Fruit fly (Drosophila melanogaster) whole organism, embryonic: ENCODE measurements around the gene Prx1.
A peak's percentile ranks its signal among the peaks of the same experiment; 100 is the strongest.

Experiments used
- Atf-2 ChIP-seq: fragments of 200-800 bp; sonication (Bioruptor generic); optimal IDR thresholded peaks from 2 replicates; lab custom pipeline; 2016; ENCODE audit warnings: missing biosample characterization, missing genetic modification characterization
- Awh ChIP-seq: fragments of 200-800 bp; sonication (Bioruptor generic); IDR thresholded peaks from 2 replicates; pipeline ENCODE4, ENCODE4 v1.3.6; 2022; ENCODE audit warnings: missing biosample characterization, missing genetic modification characterization
- Bdp1 ChIP-seq: fragments of 200-800 bp; sonication (Bioruptor generic); optimal IDR thresholded peaks from 3 replicates; lab custom pipeline; 2016; ENCODE audit warnings: missing biosample characterization, missing genetic modification characterization
- BtbVII ChIP-seq: fragments of 200-800 bp; sonication (Bioruptor generic); optimal IDR thresholded peaks from 3 replicates; lab custom pipeline; 2017; ENCODE audit warnings: missing biosample characterization, mild to moderate bottlenecking, missing genetic modification characterization
- CG1024 ChIP-seq: fragments of 200-800 bp; sonication (Bioruptor generic); IDR thresholded peaks from 2 replicates; pipeline ENCODE4 v1.3.6; 2022; ENCODE audit warnings: missing biosample characterization, missing genetic modification characterization
- CG10654 ChIP-seq: fragments of 200-800 bp; sonication (Bioruptor generic); optimal IDR thresholded peaks from 2 replicates; lab custom pipeline; 2016; ENCODE audit warnings: missing biosample characterization, missing genetic modification characterization
- CG11456 ChIP-seq: fragments of 200-800 bp; sonication (Bioruptor generic); IDR thresholded peaks from 3 replicates; pipeline ENCODE4 v1.3.6; 2022; ENCODE audit warnings: missing biosample characterization, missing genetic modification characterization
- CG11504 ChIP-seq: fragments of 200-800 bp; sonication (Bioruptor generic); optimal IDR thresholded peaks from 3 replicates; lab custom pipeline; 2019; ENCODE audit warnings: missing biosample characterization, mild to moderate bottlenecking, missing genetic modification characterization, moderate library complexity
- CG15073 ChIP-seq: fragments of 200-800 bp; sonication (Bioruptor generic); optimal IDR thresholded peaks from 2 replicates; lab custom pipeline; 2016; ENCODE audit warnings: missing biosample characterization, missing genetic modification characterization
- CG15514 ChIP-seq: fragments of 200-800 bp; sonication (Bioruptor generic); optimal IDR thresholded peaks from 3 replicates; lab custom pipeline; 2017; ENCODE audit warnings: missing biosample characterization, missing genetic modification characterization, mild to moderate bottlenecking, moderate library complexity, missing genetic modification reagents
- CG15601 ChIP-seq: fragments of 200-800 bp; sonication (Bioruptor generic); optimal IDR thresholded peaks from 3 replicates; lab custom pipeline; 2019; ENCODE audit warnings: missing biosample characterization, mild to moderate bottlenecking, missing genetic modification characterization, moderate library complexity
- CG17568 ChIP-seq: fragments of 200-800 bp; sonication (Bioruptor generic); optimal IDR thresholded peaks from 2 replicates; lab custom pipeline; 2018; ENCODE audit warnings: missing biosample characterization, mild to moderate bottlenecking, missing genetic modification characterization, moderate library complexity
- CG17802 ChIP-seq: fragments of 200-800 bp; sonication (Bioruptor generic); optimal IDR thresholded peaks from 2 replicates; lab custom pipeline; 2018; ENCODE audit warnings: missing biosample characterization, mild to moderate bottlenecking, missing genetic modification characterization, moderate library complexity
- CG1832 ChIP-seq: fragments of 200-800 bp; sonication (Bioruptor generic); optimal IDR thresholded peaks from 2 replicates; lab custom pipeline; 2017; ENCODE audit warnings: missing biosample characterization, mild to moderate bottlenecking, missing genetic modification characterization, inconsistent platforms
- CG2678 ChIP-seq: fragments of 200-800 bp; sonication (Bioruptor generic); optimal IDR thresholded peaks from 3 replicates; lab custom pipeline; 2019; ENCODE audit warnings: missing biosample characterization, mild to moderate bottlenecking, missing genetic modification characterization, moderate library complexity
- CG4404 ChIP-seq: fragments of 200-800 bp; sonication (Bioruptor generic); IDR thresholded peaks from 2 replicates; pipeline ENCODE4 v1.3.6; 2022; ENCODE audit warnings: missing biosample characterization, missing genetic modification characterization
- CG4707 ChIP-seq: fragments of 200-800 bp; sonication (Bioruptor generic); optimal IDR thresholded peaks from 2 replicates; lab custom pipeline; 2018; ENCODE audit warnings: missing biosample characterization, mild to moderate bottlenecking, missing genetic modification characterization, moderate library complexity
- CG4854 ChIP-seq: fragments of 200-800 bp; sonication (Bioruptor generic); optimal IDR thresholded peaks from 2 replicates; lab custom pipeline; 2016; ENCODE audit warnings: missing biosample characterization, missing genetic modification characterization, inconsistent platforms
- CG6689 ChIP-seq: fragments of 200-800 bp; sonication (Bioruptor generic); IDR thresholded peaks from 2 replicates; pipeline ENCODE4 v1.3.6; 2022; ENCODE audit warnings: missing biosample characterization, missing genetic modification characterization
- CG7928 ChIP-seq: fragments of 200-800 bp; sonication (Bioruptor generic); optimal IDR thresholded peaks from 2 replicates; lab custom pipeline; 2017; ENCODE audit warnings: missing biosample characterization, mild to moderate bottlenecking, missing genetic modification characterization
- CG8281 ChIP-seq: fragments of 200-800 bp; sonication (Bioruptor generic); optimal IDR thresholded peaks from 2 replicates; lab custom pipeline; 2018; ENCODE audit warnings: missing biosample characterization, mild to moderate bottlenecking, missing genetic modification characterization, moderate library complexity
- CG9215 ChIP-seq: fragments of 200-800 bp; sonication (Bioruptor generic); IDR thresholded peaks from 2 replicates; pipeline ENCODE4 v1.3.6; 2022; ENCODE audit warnings: missing biosample characterization, missing genetic modification characterization
- CG9437 ChIP-seq: fragments of 200-800 bp; sonication (Bioruptor generic); optimal IDR thresholded peaks from 2 replicates; lab custom pipeline; 2018; ENCODE audit warnings: missing biosample characterization, mild to moderate bottlenecking, missing genetic modification characterization
- Dad ChIP-seq: fragments of 200-800 bp; sonication (Bioruptor generic); optimal IDR thresholded peaks from 3 replicates; lab custom pipeline; 2016; ENCODE audit warnings: missing biosample characterization, missing genetic modification characterization
- Fer2 ChIP-seq: fragments of 200-800 bp; sonication (Bioruptor generic); optimal IDR thresholded peaks from 2 replicates; lab custom pipeline; 2018; ENCODE audit warnings: missing biosample characterization, mild to moderate bottlenecking, missing genetic modification characterization, moderate library complexity
- H15 ChIP-seq: fragments of 200-800 bp; sonication (Bioruptor generic); IDR thresholded peaks from 3 replicates; pipeline ENCODE4 v1.3.6; 2022; ENCODE audit warnings: missing biosample characterization, missing genetic modification characterization
- Jarid2 ChIP-seq: fragments of 200-800 bp; sonication (Bioruptor generic); optimal IDR thresholded peaks from 3 replicates; lab custom pipeline; 2017; ENCODE audit warnings: mild to moderate bottlenecking, missing biosample characterization, missing genetic modification reagents, missing genetic modification characterization
- Lim3 ChIP-seq: fragments of 200-800 bp; sonication (Bioruptor generic); IDR thresholded peaks from 2 replicates; pipeline ENCODE4 v1.3.6; 2022; ENCODE audit warnings: missing biosample characterization, missing genetic modification characterization
- NFAT ChIP-seq: fragments of 200-800 bp; sonication (Bioruptor generic); IDR thresholded peaks from 2 replicates; pipeline ENCODE4 v1.3.6; 2022; ENCODE audit warnings: missing biosample characterization, missing genetic modification characterization
- Spps ChIP-seq: fragments of 200-800 bp; sonication (Bioruptor generic); optimal IDR thresholded peaks from 2 replicates; lab custom pipeline; 2018; ENCODE audit warnings: missing biosample characterization, mild to moderate bottlenecking, missing genetic modification characterization
- Ssrp ChIP-seq: fragments of 200-800 bp; sonication (Bioruptor generic); optimal IDR thresholded peaks from 2 replicates; lab custom pipeline; 2018; ENCODE audit warnings: missing biosample characterization, mild to moderate bottlenecking, missing genetic modification characterization, moderate library complexity
- Taf1 ChIP-seq: fragments of 200-800 bp; sonication (Bioruptor generic); IDR thresholded peaks from 2 replicates; pipeline ENCODE4 v1.3.6; 2022; ENCODE audit warnings: missing biosample characterization, missing genetic modification characterization
- Tbp ChIP-seq: fragments of >200 bp; optimal IDR thresholded peaks from 2 replicates; lab custom pipeline; 2018; ENCODE audit warnings: missing biosample characterization, missing genetic modification characterization
- Trl ChIP-seq, 3 experiments: fragments of >200 bp in 2 of 3; fragments of 200-800 bp in 1 of 3; sonication (Bioruptor generic) in 1 of 3; optimal IDR thresholded peaks; 2 replicates in 1 of 3; 3 replicates in 2 of 3; lab custom pipeline; 2016 to 2017; ENCODE audit warnings: missing biosample characterization in 1 of 3, missing genetic modification characterization in 1 of 3
- ac ChIP-seq: fragments of 200-800 bp; sonication (Bioruptor generic); optimal IDR thresholded peaks from 3 replicates; lab custom pipeline; 2017; ENCODE audit warnings: missing biosample characterization, mild to moderate bottlenecking, missing genetic modification characterization
- bowl ChIP-seq: fragments of 200-800 bp; sonication (Bioruptor generic); IDR thresholded peaks from 2 replicates; pipeline ENCODE4 v1.3.6; 2022; ENCODE audit warnings: missing biosample characterization, missing genetic modification characterization
- btn ChIP-seq: fragments of 200-800 bp; sonication (Bioruptor generic); optimal IDR thresholded peaks from 2 replicates; lab custom pipeline; 2016; ENCODE audit warnings: missing biosample characterization, missing genetic modification characterization
- cad ChIP-seq: fragments of >200 bp; optimal IDR thresholded peaks from 2 replicates; lab custom pipeline; 2017; ENCODE audit warnings: missing biosample characterization, missing genetic modification characterization
- chif ChIP-seq, 2 experiments: fragments of 200-800 bp; sonication (Bioruptor generic); optimal IDR thresholded peaks; 3 replicates each; lab custom pipeline; 2016; ENCODE audit warnings: missing biosample characterization in 2 of 2, missing genetic modification characterization in 2 of 2
- dimm ChIP-seq: fragments of 200-800 bp; sonication (Bioruptor generic); IDR thresholded peaks from 2 replicates; pipeline ENCODE4 v1.3.6; 2022; ENCODE audit warnings: missing biosample characterization, missing genetic modification characterization
- dmrt11E ChIP-seq: fragments of 200-800 bp; sonication (Bioruptor generic); optimal IDR thresholded peaks from 3 replicates; lab custom pipeline; 2018; ENCODE audit warnings: missing biosample characterization, mild to moderate bottlenecking, missing genetic modification characterization, moderate library complexity
- gfzf ChIP-seq: fragments of 200-800 bp; sonication (Bioruptor generic); optimal IDR thresholded peaks from 2 replicates; lab custom pipeline; 2016; ENCODE audit warnings: missing biosample characterization, mild to moderate bottlenecking, missing genetic modification characterization, moderate library complexity
- ham ChIP-seq: fragments of 200-800 bp; sonication (Bioruptor generic); IDR thresholded peaks from 2 replicates; pipeline ENCODE4 v1.3.6; 2022; ENCODE audit warnings: missing biosample characterization, missing genetic modification characterization
- rib ChIP-seq: fragments of 200-800 bp; sonication (Bioruptor generic); IDR thresholded peaks from 2 replicates; pipeline ENCODE4 v1.3.6; 2022; ENCODE audit warnings: missing biosample characterization, missing genetic modification characterization
- sens-2 ChIP-seq: fragments of 200-800 bp; sonication (Bioruptor generic); IDR thresholded peaks from 2 replicates; pipeline ENCODE4 v1.3.6; 2022; ENCODE audit warnings: missing biosample characterization, missing genetic modification characterization
- sim ChIP-seq: fragments of 200-800 bp; sonication (Bioruptor generic); IDR thresholded peaks from 2 replicates; pipeline ENCODE4 v1.3.6; 2022; ENCODE audit warnings: missing biosample characterization, missing genetic modification characterization
- sob ChIP-seq: fragments of 200-800 bp; sonication (Bioruptor generic); IDR thresholded peaks from 2 replicates; pipeline ENCODE4 v1.3.6; 2022; ENCODE audit warnings: missing biosample characterization, missing genetic modification characterization
- ssp ChIP-seq: fragments of 200-800 bp; sonication (Bioruptor generic); IDR thresholded peaks from 2 replicates; pipeline ENCODE4 v1.3.6; 2022; ENCODE audit warnings: missing biosample characterization, missing genetic modification characterization
- tll ChIP-seq, 2 experiments: fragments of 200-800 bp in 1 of 2; fragments of >200 bp in 1 of 2; sonication (Bioruptor generic) in 1 of 2; optimal IDR thresholded peaks; 2 replicates each; lab custom pipeline; 2017 to 2019; ENCODE audit warnings: missing biosample characterization in 2 of 2, missing genetic modification characterization in 2 of 2, mild to moderate bottlenecking in 1 of 2, moderate library complexity in 1 of 2
- tup ChIP-seq: fragments of 200-800 bp; sonication (Bioruptor generic); optimal IDR thresholded peaks from 2 replicates; lab custom pipeline; 2016; ENCODE audit warnings: missing biosample characterization, mild to moderate bottlenecking, missing genetic modification characterization, moderate library complexity
- z ChIP-seq: fragments of 200-800 bp; sonication (Bioruptor generic); IDR thresholded peaks from 3 replicates; pipeline ENCODE4 v1.3.6; 2022; ENCODE audit warnings: missing biosample characterization, missing genetic modification characterization

The Prx1 gene

dm6 chr3L:15163414-15163813, 44.2 kb upstream of the Prx1 start, which contains the start of gene CG7011 (continued):
- no peak for TF ChIP-seq CG7928 (GFP tag; lab: Kevin White, UChicago)

- TF ChIP-seq btn (GFP tag; lab: Kevin White, UChicago) (no peak), NFAT (0 out of 2 replicates have a peak, but pooled peaks have one; percentile 2), Tbp (no peak), CG9437 (GFP tag; lab: Kevin White, UChicago) (no peak), rib (GFP tag; lab: Robert Waterston, UW) (no peak), Spps (tag; lab: Kevin White, UChicago) (no peak), Dad (no peak), Lim3 (GFP tag; lab: Robert Waterston, UW) (no peak), Taf1 (no peak), z (GFP tag; lab: Robert Waterston, UW) (0 out of 3 replicates have a peak, but pooled peaks have one; percentile 37), CG9215 (GFP tag; lab: Robert Waterston, UW) (peak; percentile 14; the same call in 1 of the 2 replicates), CG15073 (no peak), CG15601 (tag; lab: Kevin White, UChicago) (no peak), ham (no peak), sim (no peak), tll (GFP tag; optimal IDR thresholded peaks at IDR 0.05; lab: Kevin White, UChicago) (no peak), bowl (no peak), CG4707 (no peak), CG8281 (tag; lab: Kevin White, UChicago) (peak; percentile 90), cad (GFP tag; lab: Kevin White, UChicago) (no peak), Awh (GFP tag; lab: Robert Waterston, UW) (no peak), CG10654 (GFP tag; lab: Kevin White, UChicago) (no peak), gfzf (no peak), CG6689 (GFP tag; lab: Robert Waterston, UW) (no peak), chif (GFP tag; optimal IDR thresholded peaks at IDR 0.05; lab: Kevin White, UChicago) (no peak), tup (GFP tag; lab: Kevin White, UChicago) (no peak), Jarid2 (no peak), CG1024 (GFP tag; lab: Robert Waterston, UW) (no peak), ssp (GFP tag; lab: Robert Waterston, UW) (no peak), dmrt11E (no peak), CG11504 (tag; lab: Kevin White, UChicago) (no peak), dimm (GFP tag; lab: Robert Waterston, UW) (no peak), Ssrp (no peak)
Measured at dm6 chr3L:15169010-15169409, 38.6 kb upstream of the Prx1 start.

- TF ChIP-seq CG15514 (GFP tag; lab: Kevin White, UChicago), result no peak
- no peak for TF ChIP-seq CG2678 (tag; lab: Kevin White, UChicago)
- 0 out of 2 replicates have a peak, but pooled peaks have one; percentile 19 for TF ChIP-seq CG4404
- TF ChIP-seq CG11456 (GFP tag; lab: Robert Waterston, UW), result 0 out of 3 replicates have a peak, but pooled peaks have one; percentile 51
- no peak for TF ChIP-seq Atf-2 (GFP tag; lab: Kevin White, UChicago)
- no peak for TF ChIP-seq ac (GFP tag; lab: Kevin White, UChicago)
- no peak for TF ChIP-seq sob
- no peak for TF ChIP-seq Bdp1 (GFP tag; lab: Kevin White, UChicago)
- TF ChIP-seq Trl (optimal IDR thresholded peaks at IDR 0.05; lab: Kevin White, UChicago), result no peak
- TF ChIP-seq Trl (GFP tag; optimal IDR thresholded peaks at IDR 0.05; lab: Kevin White, UChicago), result no peak
- TF ChIP-seq CG17568 (GFP tag; lab: Kevin White, UChicago), result no peak
- TF ChIP-seq btn (GFP tag; lab: Kevin White, UChicago), result no peak
- TF ChIP-seq BtbVII (GFP tag; lab: Kevin White, UChicago), result no peak
- TF ChIP-seq Fer2 (tag; lab: Kevin White, UChicago), result no peak
- TF ChIP-seq CG4854 (GFP tag; lab: Kevin White, UChicago), result no peak
- no peak for TF ChIP-seq CG1832
- TF ChIP-seq sens-2 (GFP tag; lab: Robert Waterston, UW), result no peak
- no peak for TF ChIP-seq CG17802 (tag; lab: Kevin White, UChicago)
- TF ChIP-seq H15 (GFP tag; lab: Robert Waterston, UW), result no peak
Measured at dm6 chr3L:15169795-15170194, 37.8 kb upstream of the Prx1 start.
